Worm (Caenorhabditis elegans) whole organism, young adult: ENCODE measurements around the gene cup-15.

Experiments used
- B0019.2 ChIP-seq: fragments of 200-800 bp; sonication (Bioruptor generic); conservative IDR thresholded peaks from 2 replicates; pipeline ENCODE4 v1.3.6; 2022; ENCODE audit warnings: missing genetic modification reagents, missing genetic modification characterization, missing compliant biosample characterization
- B0035.1 ChIP-seq: sonication (generic microtip); optimal IDR thresholded peaks from 2 replicates; lab custom pipeline; 2016; ENCODE audit warnings: missing genetic modification characterization, mild to moderate bottlenecking, missing compliant biosample characterization, missing genotype, missing genetic modification reagents
- C06A6.2 ChIP-seq: fragments of 200-800 bp; sonication (Bioruptor generic); conservative IDR thresholded peaks from 2 replicates; pipeline ENCODE4 v1.3.6; 2022; ENCODE audit warnings: missing genetic modification characterization, missing compliant biosample characterization
- C17E4.6 ChIP-seq: fragments of 200-800 bp; sonication (Bioruptor generic); IDR thresholded peaks from 2 replicates; pipeline ENCODE4 v1.3.6; 2022; ENCODE audit warnings: missing genetic modification reagents, missing genetic modification characterization, missing compliant biosample characterization
- D2030.7 ChIP-seq: fragments of 200-800 bp; sonication (Bioruptor generic); IDR thresholded peaks from 2 replicates; pipeline ENCODE4 v1.3.6; 2022; ENCODE audit warnings: missing genetic modification reagents, missing genetic modification characterization, missing compliant biosample characterization
- F23B12.7 ChIP-seq: sonication (generic microtip); optimal IDR thresholded peaks from 2 replicates; lab custom pipeline; 2017; ENCODE audit warnings: missing genetic modification characterization, mild to moderate bottlenecking, missing compliant biosample characterization, antibody characterized with exemption, moderate library complexity; ENCODE audit not compliant: insufficient read depth
- F33H1.4 ChIP-seq: fragments of 200-800 bp; sonication (Bioruptor generic); IDR thresholded peaks from 2 replicates; pipeline ENCODE4 v1.3.6; 2022; ENCODE audit warnings: missing genetic modification reagents, missing genetic modification characterization, missing compliant biosample characterization
- F37B4.10 ChIP-seq: fragments of 200-800 bp; sonication (Bioruptor generic); IDR thresholded peaks from 2 replicates; pipeline ENCODE4 v1.3.6; 2022; ENCODE audit warnings: missing genetic modification characterization, missing compliant biosample characterization
- F49E8.2 ChIP-seq: sonication (generic microtip); optimal IDR thresholded peaks from 3 replicates; lab custom pipeline; 2017; ENCODE audit warnings: missing genetic modification characterization, mild to moderate bottlenecking, missing compliant biosample characterization, antibody characterized with exemption, moderate library complexity; ENCODE audit not compliant: insufficient read depth
- F52B5.7 ChIP-seq: sonication (generic microtip); optimal IDR thresholded peaks from 2 replicates; lab custom pipeline; 2016; ENCODE audit warnings: mild to moderate bottlenecking, missing genetic modification characterization, missing compliant biosample characterization
- K12H6.12 ChIP-seq: fragments of 200-800 bp; sonication (Bioruptor generic); optimal IDR thresholded peaks from 2 replicates; lab custom pipeline; 2018; ENCODE audit warnings: mild to moderate bottlenecking, missing genetic modification characterization, missing compliant biosample characterization
- ZK185.1 ChIP-seq: sonication (generic microtip); optimal IDR thresholded peaks from 2 replicates; lab custom pipeline; 2016; ENCODE audit warnings: mild to moderate bottlenecking, missing genetic modification characterization, missing compliant biosample characterization; ENCODE audit not compliant: poor library complexity, severe bottlenecking
- attf-3 ChIP-seq: fragments of 200-800 bp; sonication (Bioruptor generic); conservative IDR thresholded peaks from 2 replicates; pipeline ENCODE4 v1.3.6; 2022; ENCODE audit warnings: missing genetic modification reagents, missing genetic modification characterization, missing compliant biosample characterization
- attf-5 ChIP-seq: fragments of 200-800 bp; sonication (Bioruptor generic); optimal IDR thresholded peaks from 2 replicates; lab custom pipeline; 2018; ENCODE audit warnings: mild to moderate bottlenecking, missing genetic modification characterization, missing compliant biosample characterization
- attf-6 ChIP-seq: fragments of 200-800 bp; sonication (Bioruptor generic); IDR thresholded peaks from 2 replicates; pipeline ENCODE4 v1.3.6; 2022; ENCODE audit warnings: missing genetic modification reagents, missing genetic modification characterization, missing compliant biosample characterization
- ccch-3 ChIP-seq: fragments of 200-800 bp; sonication (Bioruptor generic); optimal IDR thresholded peaks from 2 replicates; lab custom pipeline; 2018; ENCODE audit warnings: mild to moderate bottlenecking, missing genetic modification characterization, missing compliant biosample characterization
- cebp-1 ChIP-seq, 2 experiments: fragments of 200-800 bp in 1 of 2; sonication (Bioruptor generic) in 1 of 2; sonication (generic microtip) in 1 of 2; IDR thresholded peaks in 1 of 2; optimal IDR thresholded peaks in 1 of 2; 2 replicates each; pipeline versions ENCODE4 v1.3.6 to Lab custom; 2017 to 2022; ENCODE audit warnings: missing compliant biosample characterization in 2 of 2, missing genetic modification characterization in 2 of 2, mild to moderate bottlenecking in 1 of 2, missing genetic modification reagents in 1 of 2, moderate library complexity in 1 of 2
- ceh-40 ChIP-seq: fragments of 200-800 bp; sonication (Bioruptor generic); IDR thresholded peaks from 2 replicates; pipeline ENCODE4 v1.3.6; 2022; ENCODE audit warnings: missing genetic modification characterization, missing compliant biosample characterization
- ceh-58 ChIP-seq: fragments of 200-800 bp; sonication (Bioruptor generic); IDR thresholded peaks from 2 replicates; pipeline ENCODE4 v1.3.6; 2022; ENCODE audit warnings: missing genetic modification characterization, missing compliant biosample characterization
- dpff-1 ChIP-seq: sonication (generic microtip); optimal IDR thresholded peaks from 2 replicates; lab custom pipeline; 2017; ENCODE audit warnings: mild to moderate bottlenecking, missing genetic modification characterization, missing compliant biosample characterization
- fkh-3 ChIP-seq: sonication (generic microtip); optimal IDR thresholded peaks from 2 replicates; lab custom pipeline; 2016; ENCODE audit warnings: mild to moderate bottlenecking, missing genetic modification characterization, missing compliant biosample characterization
- hmg-1.2 ChIP-seq: fragments of 200-800 bp; sonication (Bioruptor generic); IDR thresholded peaks from 2 replicates; pipeline ENCODE4 v1.3.6; 2022; ENCODE audit warnings: missing genetic modification reagents, missing genetic modification characterization, missing compliant biosample characterization
- let-607 ChIP-seq, 2 experiments: fragments of 200-800 bp in 1 of 2; sonication (Bioruptor generic) in 1 of 2; sonication (generic microtip) in 1 of 2; optimal IDR thresholded peaks; 2 replicates each; lab custom pipeline; 2016 to 2018; ENCODE audit warnings: mild to moderate bottlenecking in 2 of 2, missing compliant biosample characterization in 2 of 2, missing genetic modification characterization in 2 of 2, moderate library complexity in 2 of 2, missing genotype in 1 of 2
- lin-54 ChIP-seq: fragments of 200-800 bp; sonication (Bioruptor generic); optimal IDR thresholded peaks from 2 replicates; lab custom pipeline; 2018; ENCODE audit warnings: mild to moderate bottlenecking, missing genetic modification characterization, missing compliant biosample characterization
- lsl-1 ChIP-seq: fragments of 200-800 bp; sonication (Bioruptor generic); optimal IDR thresholded peaks from 2 replicates; lab custom pipeline; 2018; ENCODE audit warnings: mild to moderate bottlenecking, missing genetic modification characterization, moderate library complexity, missing compliant biosample characterization
- lsy-27 ChIP-seq: sonication (generic microtip); optimal IDR thresholded peaks from 2 replicates; lab custom pipeline; 2017; ENCODE audit warnings: missing genetic modification characterization, mild to moderate bottlenecking, missing compliant biosample characterization, antibody characterized with exemption, missing genotype, borderline replicate concordance; ENCODE audit not compliant: insufficient read depth
- madf-6 ChIP-seq: fragments of 200-800 bp; sonication (Bioruptor generic); IDR thresholded peaks from 2 replicates; pipeline ENCODE4 v1.3.6; 2022; ENCODE audit warnings: missing genetic modification reagents, missing genetic modification characterization, missing compliant biosample characterization
- madf-8 ChIP-seq: fragments of 200-800 bp; sonication (Bioruptor generic); conservative IDR thresholded peaks from 2 replicates; pipeline ENCODE4 v1.3.6; 2022; ENCODE audit warnings: missing genetic modification reagents, missing genetic modification characterization, missing compliant biosample characterization
- mcd-1 ChIP-seq: fragments of 200-800 bp; sonication (Bioruptor generic); IDR thresholded peaks from 2 replicates; pipeline ENCODE4 v1.3.6; 2022; ENCODE audit warnings: missing genetic modification reagents, missing genetic modification characterization, missing compliant biosample characterization
- nfya-2 ChIP-seq: fragments of 200-800 bp; sonication (Bioruptor generic); IDR thresholded peaks from 2 replicates; pipeline ENCODE4 v1.3.6; 2022; ENCODE audit warnings: missing genetic modification reagents, missing genetic modification characterization, missing compliant biosample characterization
- nhr-179 ChIP-seq: sonication (generic microtip); optimal IDR thresholded peaks from 2 replicates; lab custom pipeline; 2016; ENCODE audit warnings: mild to moderate bottlenecking, missing genetic modification characterization, missing compliant biosample characterization
- sdz-38 ChIP-seq: sonication (generic microtip); optimal IDR thresholded peaks from 2 replicates; lab custom pipeline; 2016; ENCODE audit warnings: missing genotype, missing genetic modification characterization, missing compliant biosample characterization
- snpc-1.3 ChIP-seq: sonication (generic microtip); optimal IDR thresholded peaks from 2 replicates; lab custom pipeline; 2017; ENCODE audit warnings: missing genetic modification characterization, mild to moderate bottlenecking, missing compliant biosample characterization, antibody characterized with exemption, moderate library complexity, missing genotype, missing genetic modification reagents; ENCODE audit not compliant: insufficient read depth
- snpc-3.4 ChIP-seq: sonication (generic microtip); optimal IDR thresholded peaks from 2 replicates; lab custom pipeline; 2017; ENCODE audit warnings: missing genetic modification characterization, mild to moderate bottlenecking, missing compliant biosample characterization, antibody characterized with exemption, moderate library complexity, missing genotype, missing genetic modification reagents
- snpc-4 ChIP-seq, 5 experiments: fragments of 150-350 bp in 1 of 5; sonication (generic microtip) in 4 of 5; optimal IDR thresholded peaks; 2 replicates each; lab custom pipeline; 2014 to 2018; ENCODE audit warnings: missing genetic modification characterization in 5 of 5, missing biosample characterization in 3 of 5, antibody characterized with exemption in 2 of 5, mild to moderate bottlenecking in 2 of 5, missing compliant biosample characterization in 2 of 5, missing genotype in 2 of 5, moderate library complexity in 2 of 5, missing genetic modification reagents in 1 of 5
- sptf-2 ChIP-seq: fragments of 200-800 bp; sonication (Bioruptor generic); optimal IDR thresholded peaks from 2 replicates; lab custom pipeline; 2018; ENCODE audit warnings: mild to moderate bottlenecking, missing genetic modification characterization, missing compliant biosample characterization
- tbp1 ChIP-seq: fragments of 200-800 bp; sonication (Bioruptor generic); optimal IDR thresholded peaks from 2 replicates; lab custom pipeline; 2018; ENCODE audit warnings: mild to moderate bottlenecking, missing genetic modification characterization, missing compliant biosample characterization
- unc-62 ChIP-seq: fragments of 150-350 bp; optimal IDR thresholded peaks from 2 replicates; lab custom pipeline; 2014; ENCODE audit warnings: missing biosample characterization, missing genetic modification reagents, missing genetic modification characterization
- xnd-1 ChIP-seq: sonication (generic microtip); optimal IDR thresholded peaks from 2 replicates; lab custom pipeline; 2016; ENCODE audit warnings: missing genotype, missing genetic modification reagents, missing genetic modification characterization, missing compliant biosample characterization
- ztf-6 ChIP-seq: fragments of 200-800 bp; sonication (Bioruptor generic); IDR thresholded peaks from 2 replicates; pipeline ENCODE4 v1.3.6; 2022; ENCODE audit warnings: missing genetic modification reagents, missing genetic modification characterization, missing compliant biosample characterization

The cup-15 gene

ce11 chrII:9314733-9315132 lies 38.1 kb upstream of the cup-15 start (continued):
- TF ChIP-seq cebp-1 (GFP tag; IDR thresholded peaks at IDR 0.05; lab: Robert Waterston, UW): no peak
- no peak for TF ChIP-seq cebp-1 (tag; optimal IDR thresholded peaks at IDR 0.05; lab: Kevin White, UChicago)
- no peak for TF ChIP-seq sdz-38 (tag; lab: Kevin White, UChicago)

- TF ChIP-seq attf-5 (GFP tag; lab: Kevin White, UChicago) (no peak), unc-62 (GFP tag; lab: Kevin White, UChicago) (no peak), mcd-1 (GFP tag; lab: Robert Waterston, UW) (no peak), nhr-179 (no peak), hmg-1.2 (GFP tag; lab: Robert Waterston, UW) (peak; percentile 21; the same call in 1 of the 2 replicates)
Measured at ce11 chrII:9315692-9316091, 37.1 kb upstream of the cup-15 start.

- TF ChIP-seq sptf-2 (GFP tag; lab: Kevin White, UChicago): no peak
- no peak for TF ChIP-seq ztf-6 (GFP tag; lab: Robert Waterston, UW)
- no peak for TF ChIP-seq C06A6.2 (GFP tag; lab: Robert Waterston, UW)
- TF ChIP-seq B0019.2: no peak
- TF ChIP-seq tbp1 (GFP tag; lab: Kevin White, UChicago): no peak
- no peak for TF ChIP-seq let-607 (tag; optimal IDR thresholded peaks at IDR 0.05; lab: Kevin White, UChicago)
- TF ChIP-seq attf-3 (GFP tag; lab: Robert Waterston, UW): no peak
- TF ChIP-seq, all 124 proteins: peak for 0
Measured at ce11 chrII:9316801-9317200, 36.0 kb upstream of the cup-15 start.

DNA sequence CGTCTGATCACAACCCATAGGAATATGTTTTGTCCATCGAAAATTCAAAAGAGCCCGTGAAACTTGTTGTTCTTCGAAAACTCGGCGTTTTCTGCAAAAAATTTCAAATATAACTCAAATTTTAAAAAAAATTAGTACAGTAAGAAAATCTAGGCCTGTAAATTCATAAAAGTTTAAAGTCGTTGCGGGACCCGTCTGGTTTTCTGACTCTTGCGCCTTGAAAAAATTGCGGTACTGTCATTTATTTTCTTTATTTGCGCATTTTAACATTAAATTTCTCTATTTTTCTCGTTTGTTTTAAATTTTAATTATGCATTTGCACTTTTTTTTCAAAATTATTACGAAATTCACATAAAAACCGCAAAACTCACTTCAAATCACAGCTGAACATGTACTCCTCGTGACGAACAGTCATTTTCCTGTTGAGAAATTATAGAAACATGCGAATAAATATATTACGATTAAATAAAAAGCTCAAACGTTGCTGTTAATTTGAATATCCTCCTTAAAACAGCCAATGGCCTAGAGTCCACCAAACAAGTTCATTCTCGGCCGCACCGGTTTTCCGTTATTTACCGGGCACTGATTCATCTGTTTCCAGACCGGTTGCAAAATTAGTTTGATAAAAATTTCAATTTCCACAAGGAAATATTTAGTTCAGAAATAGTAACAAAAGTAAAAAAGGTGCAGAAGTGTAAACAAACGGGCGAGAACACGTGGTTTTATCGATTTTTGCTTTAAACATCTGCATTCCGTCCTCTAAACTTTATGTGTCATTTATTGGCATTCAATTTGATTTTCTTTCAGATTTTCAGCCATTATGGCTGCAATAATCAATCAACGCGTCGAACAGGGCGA lies 33.5 kb upstream of the cup-15 start, which contains the start of the genes csa-1 and wdfy-2:
csa-1 (minus strand) TSS at position 669 of the 858 bp plus-strand sequence.
wdfy-2 (plus strand) TSS at position 808 of the 858 bp plus-strand sequence.
- TF ChIP-seq D2030.7: 0 out of 2 replicates have a peak, but pooled peaks have one; percentile 31
- no peak for TF ChIP-seq F37B4.10
- no peak for TF ChIP-seq F23B12.7 (tag; lab: Kevin White, UChicago)
- peak; percentile 79 for TF ChIP-seq lsl-1 (GFP tag; lab: Kevin White, UChicago)
- TF ChIP-seq K12H6.12 (tag; lab: Kevin White, UChicago): no peak
- peak; percentile 77 for TF ChIP-seq xnd-1
- TF ChIP-seq madf-8 (GFP tag; lab: Robert Waterston, UW): peak; percentile 85
- TF ChIP-seq nfya-2 (GFP tag; lab: Robert Waterston, UW): no peak
- no peak for TF ChIP-seq ccch-3 (GFP tag; lab: Kevin White, UChicago)
- TF ChIP-seq lsy-27: no peak
- TF ChIP-seq F52B5.7 (tag; lab: Kevin White, UChicago): no peak
- no peak for TF ChIP-seq B0035.1
- no peak for TF ChIP-seq dpff-1 (tag; lab: Kevin White, UChicago)
- TF ChIP-seq attf-6 (GFP tag; lab: Robert Waterston, UW): no peak
- no peak for TF ChIP-seq snpc-4 (GFP tag; optimal IDR thresholded peaks at IDR 0.05; lab: Kevin White, UChicago)
- no peak for TF ChIP-seq snpc-4 (tag; optimal IDR thresholded peaks at IDR 0.05; lab: Kevin White, UChicago)
- TF ChIP-seq fkh-3 (tag; lab: Kevin White, UChicago): no peak
- no peak for TF ChIP-seq ceh-40 (GFP tag; lab: Robert Waterston, UW)
- no peak for TF ChIP-seq snpc-3.4
- TF ChIP-seq snpc-1.3 (tag; lab: Kevin White, UChicago): peak; percentile 4
- TF ChIP-seq F49E8.2 (tag; lab: Kevin White, UChicago): no peak
- TF ChIP-seq lin-54 (GFP tag; lab: Kevin White, UChicago): no peak
- TF ChIP-seq C17E4.6 (GFP tag; lab: Robert Waterston, UW): no peak
- peak; percentile 87 for TF ChIP-seq madf-6
- no peak for TF ChIP-seq ZK185.1 (tag; lab: Kevin White, UChicago)
- peak; percentile 85 for TF ChIP-seq F33H1.4 (GFP tag; lab: Robert Waterston, UW)
- TF ChIP-seq ceh-58: no peak
